Worm (Caenorhabditis elegans) whole organism, L4 larva: Measurements from ENCODE around the gene lys-10.
A peak's percentile ranks its signal among the peaks of the same experiment; 100 is the strongest.

Source experiments
- F10B5.3 ChIP-seq: sonication (generic microtip); optimal IDR thresholded peaks from 2 replicates; lab custom pipeline; 2016; ENCODE audit warnings: mild to moderate bottlenecking, missing genetic modification characterization, missing compliant biosample characterization
- F26F4.8 ChIP-seq: fragments of 200-800 bp; sonication (Bioruptor generic); conservative IDR thresholded peaks from 2 replicates; pipeline ENCODE4 v1.3.6; 2022; ENCODE audit warnings: missing genetic modification characterization, missing compliant biosample characterization
- Y48G9A.11 ChIP-seq: fragments of 200-800 bp; sonication (Bioruptor generic); IDR thresholded peaks from 2 replicates; pipeline ENCODE4 v1.3.6; 2022; ENCODE audit warnings: missing genetic modification reagents, missing genetic modification characterization, missing compliant biosample characterization
- Y5F2A.4 ChIP-seq: fragments of 200-800 bp; sonication (Bioruptor generic); optimal IDR thresholded peaks from 2 replicates; lab custom pipeline; 2018; ENCODE audit warnings: mild to moderate bottlenecking, missing genetic modification characterization, missing compliant biosample characterization
- ZK337.2 ChIP-seq: fragments of 200-800 bp; sonication (Bioruptor generic); IDR thresholded peaks from 2 replicates; pipeline ENCODE4 v1.3.6; 2022; ENCODE audit warnings: missing genetic modification reagents, missing genetic modification characterization, missing compliant biosample characterization
- ZK546.5 ChIP-seq, 2 experiments: sonication (generic microtip); optimal IDR thresholded peaks; 2 replicates each; lab custom pipeline; 2017; ENCODE audit warnings: missing biosample characterization in 2 of 2, missing genetic modification characterization in 2 of 2
- aha-1 ChIP-seq: fragments of 150-350 bp; peaks from one replicate; lab custom pipeline; 2014; ENCODE audit warnings: missing biosample characterization, missing genetic modification characterization
- aly-2 ChIP-seq: sonication (generic microtip); optimal IDR thresholded peaks from 2 replicates; lab custom pipeline; 2018; ENCODE audit warnings: missing biosample characterization, missing genetic modification characterization
- ama-1 ChIP-seq: fragments of 150-350 bp; optimal IDR thresholded peaks from 2 replicates; lab custom pipeline; 2014; ENCODE audit warnings: inconsistent platforms, mixed read lengths
- arid-1 ChIP-seq: fragments of 200-800 bp; sonication (Bioruptor generic); conservative IDR thresholded peaks from 2 replicates; pipeline ENCODE4 v1.3.6; 2022; ENCODE audit warnings: missing genetic modification reagents, missing genetic modification characterization, missing compliant biosample characterization
- ceh-44 ChIP-seq: fragments of 200-800 bp; sonication (Bioruptor generic); IDR thresholded peaks from 2 replicates; pipeline ENCODE4 v1.3.6; 2022; ENCODE audit warnings: missing genetic modification reagents, missing genetic modification characterization, missing compliant biosample characterization
- ceh-62 ChIP-seq: sonication (generic microtip); optimal IDR thresholded peaks from 2 replicates; lab custom pipeline; 2017; ENCODE audit warnings: missing biosample characterization, missing genetic modification characterization
- ces-1 ChIP-seq: fragments of 150-350 bp; sonication (generic microtip); optimal IDR thresholded peaks from 4 replicates; lab custom pipeline; 2014; ENCODE audit warnings: missing biosample characterization, missing genetic modification reagents, missing genetic modification characterization
- ctbp-1 ChIP-seq: fragments of 200-800 bp; sonication (Bioruptor generic); IDR thresholded peaks from 2 replicates; pipeline ENCODE4 v1.3.6; 2022; ENCODE audit warnings: missing genetic modification reagents, missing genetic modification characterization, missing compliant biosample characterization
- daf-12 ChIP-seq: fragments of 150-350 bp; optimal IDR thresholded peaks from 2 replicates; lab custom pipeline; 2014; ENCODE audit warnings: missing biosample characterization, missing genetic modification reagents, missing genetic modification characterization
- daf-19 ChIP-seq: fragments of 200-800 bp; sonication (Bioruptor generic); conservative IDR thresholded peaks from 2 replicates; pipeline ENCODE4 v1.3.6; 2022; ENCODE audit warnings: missing genetic modification characterization, missing compliant biosample characterization
- dmd-6 ChIP-seq: fragments of 200-800 bp; sonication (Bioruptor generic); IDR thresholded peaks from 2 replicates; pipeline ENCODE4 v1.3.6; 2022; ENCODE audit warnings: missing genetic modification reagents, missing genetic modification characterization, missing compliant biosample characterization
- dmd-8 ChIP-seq: fragments of 200-800 bp; sonication (Bioruptor generic); IDR thresholded peaks from 2 replicates; pipeline ENCODE4 v1.3.6; 2022; ENCODE audit warnings: missing genetic modification characterization, missing compliant biosample characterization
- dmd-9 ChIP-seq: fragments of 200-800 bp; sonication (Bioruptor generic); IDR thresholded peaks from 2 replicates; pipeline ENCODE4 v1.3.6; 2022; ENCODE audit warnings: missing genetic modification reagents, missing genetic modification characterization, missing compliant biosample characterization
- dve-1 ChIP-seq: sonication (generic microtip); optimal IDR thresholded peaks from 2 replicates; lab custom pipeline; 2017; ENCODE audit warnings: antibody characterized with exemption, mild to moderate bottlenecking, missing genetic modification characterization, missing compliant biosample characterization; ENCODE audit not compliant: insufficient read depth
- egl-43 ChIP-seq: fragments of 200-800 bp; sonication (Bioruptor generic); IDR thresholded peaks from 2 replicates; pipeline ENCODE4 v1.3.6; 2022; ENCODE audit warnings: missing genetic modification reagents, missing genetic modification characterization, missing compliant biosample characterization
- fkh-10 ChIP-seq: fragments of 150-350 bp; optimal IDR thresholded peaks from 2 replicates; lab custom pipeline; 2014; ENCODE audit warnings: missing biosample characterization, missing genetic modification reagents, missing genetic modification characterization
- hmg-1.1 ChIP-seq: fragments of 200-800 bp; sonication (Bioruptor generic); IDR thresholded peaks from 2 replicates; pipeline ENCODE4 v1.3.6; 2022; ENCODE audit warnings: missing genetic modification reagents, missing genetic modification characterization, missing compliant biosample characterization
- jun-1 ChIP-seq: fragments of 150-350 bp; optimal IDR thresholded peaks from 2 replicates; lab custom pipeline; 2014; ENCODE audit warnings: missing biosample characterization, missing genetic modification reagents, missing genetic modification characterization
- lim-7 ChIP-seq: fragments of 200-800 bp; sonication (Bioruptor generic); IDR thresholded peaks from 2 replicates; pipeline ENCODE4 v1.3.6; 2022; ENCODE audit warnings: missing genetic modification characterization, missing compliant biosample characterization
- lin-13 ChIP-seq: fragments of 150-350 bp; optimal IDR thresholded peaks from 2 replicates; lab custom pipeline; 2014; ENCODE audit warnings: missing biosample characterization, missing genetic modification reagents, missing genetic modification characterization
- lin-39 ChIP-seq: fragments of 150-350 bp; optimal IDR thresholded peaks from 2 replicates; lab custom pipeline; 2014; ENCODE audit warnings: missing biosample characterization, missing genetic modification reagents, missing genetic modification characterization
- lsy-2 ChIP-seq, 2 experiments: fragments of 150-350 bp in 1 of 2; sonication (generic microtip) in 1 of 2; optimal IDR thresholded peaks; 2 replicates each; lab custom pipeline; 2014 to 2017; ENCODE audit warnings: missing biosample characterization in 2 of 2, missing genetic modification characterization in 2 of 2
- madf-9 ChIP-seq: fragments of 200-800 bp; sonication (Bioruptor generic); conservative IDR thresholded peaks from 2 replicates; pipeline ENCODE4 v1.3.6; 2022; ENCODE audit warnings: missing genetic modification reagents, missing genetic modification characterization, missing compliant biosample characterization
- mdt-29 ChIP-seq: fragments of 200-800 bp; sonication (Bioruptor generic); IDR thresholded peaks from 2 replicates; pipeline ENCODE4 v1.3.6; 2022; ENCODE audit warnings: missing genetic modification reagents, missing genetic modification characterization, missing compliant biosample characterization
- mes-2 ChIP-seq: sonication (generic microtip); optimal IDR thresholded peaks from 2 replicates; lab custom pipeline; 2016; ENCODE audit warnings: missing genotype, mild to moderate bottlenecking, missing genetic modification characterization, missing compliant biosample characterization; ENCODE audit not compliant: poor library complexity, severe bottlenecking
- mxl-2 ChIP-seq: fragments of 200-800 bp; sonication (Bioruptor generic); conservative IDR thresholded peaks from 2 replicates; pipeline ENCODE4 v1.3.6; 2022; ENCODE audit warnings: missing genetic modification reagents, missing genetic modification characterization, missing compliant biosample characterization
- mxl-3 ChIP-seq: fragments of 200-800 bp; sonication (Bioruptor generic); optimal IDR thresholded peaks from 2 replicates; lab custom pipeline; 2018; ENCODE audit warnings: mild to moderate bottlenecking, missing genetic modification characterization, missing compliant biosample characterization
- nhr-102 ChIP-seq: sonication (generic microtip); optimal IDR thresholded peaks from 2 replicates; lab custom pipeline; 2016; ENCODE audit warnings: mild to moderate bottlenecking, missing genetic modification characterization, moderate library complexity, missing compliant biosample characterization
- nhr-237 ChIP-seq: sonication (generic microtip); optimal IDR thresholded peaks from 2 replicates; lab custom pipeline; 2017; ENCODE audit warnings: missing biosample characterization, missing genetic modification characterization
- nhr-28 ChIP-seq: fragments of 150-350 bp; optimal IDR thresholded peaks from 2 replicates; lab custom pipeline; 2014; ENCODE audit warnings: missing biosample characterization, missing genetic modification characterization
- nhr-48 ChIP-seq: sonication (generic microtip); optimal IDR thresholded peaks from 2 replicates; lab custom pipeline; 2016; ENCODE audit warnings: mild to moderate bottlenecking, missing genetic modification characterization, missing compliant biosample characterization
- nhr-76 ChIP-seq: fragments of 150-350 bp; optimal IDR thresholded peaks from 2 replicates; lab custom pipeline; 2014; ENCODE audit warnings: missing biosample characterization, missing genetic modification characterization
- pha-4 ChIP-seq, 2 experiments: fragments of 150-350 bp in 1 of 2; fragments of 200-800 bp in 1 of 2; sonication (Bioruptor generic) in 1 of 2; IDR thresholded peaks in 1 of 2; optimal IDR thresholded peaks in 1 of 2; 2 replicates each; pipeline versions ENCODE4 v1.3.6 to Lab custom; 2014 to 2022; ENCODE audit warnings: missing genetic modification characterization in 2 of 2, missing genetic modification reagents in 2 of 2, missing biosample characterization in 1 of 2, missing compliant biosample characterization in 1 of 2
- pqm-1 ChIP-seq: sonication (generic microtip); optimal IDR thresholded peaks from 2 replicates; lab custom pipeline; 2017; ENCODE audit warnings: missing biosample characterization, missing genetic modification characterization
- rbr-2 ChIP-seq: sonication (generic microtip); optimal IDR thresholded peaks from 2 replicates; lab custom pipeline; 2016; ENCODE audit warnings: missing genotype, missing genetic modification characterization, missing compliant biosample characterization
- sdz-12 ChIP-seq: fragments of 200-800 bp; sonication (Bioruptor generic); optimal IDR thresholded peaks from 2 replicates; lab custom pipeline; 2018; ENCODE audit warnings: mild to moderate bottlenecking, missing genetic modification characterization, missing compliant biosample characterization
- set-16 ChIP-seq: fragments of 200-800 bp; sonication (Bioruptor generic); IDR thresholded peaks from 2 replicates; pipeline ENCODE4 v1.3.6; 2022; ENCODE audit warnings: missing genetic modification reagents, missing genetic modification characterization, missing compliant biosample characterization
- skn-1 ChIP-seq: fragments of 150-350 bp; optimal IDR thresholded peaks from 2 replicates; lab custom pipeline; 2014; ENCODE audit warnings: missing biosample characterization, missing genetic modification characterization
- snpc-1.2 ChIP-seq: fragments of 200-800 bp; sonication (Bioruptor generic); IDR thresholded peaks from 2 replicates; pipeline ENCODE4 v1.3.6; 2022; ENCODE audit warnings: missing genetic modification reagents, missing genetic modification characterization, missing compliant biosample characterization
- spr-1 ChIP-seq: sonication (generic microtip); optimal IDR thresholded peaks from 2 replicates; lab custom pipeline; 2016; ENCODE audit warnings: mild to moderate bottlenecking, missing genetic modification characterization, missing compliant biosample characterization
- spr-3 ChIP-seq: fragments of 200-800 bp; sonication (Bioruptor generic); optimal IDR thresholded peaks from 2 replicates; lab custom pipeline; 2018; ENCODE audit warnings: mild to moderate bottlenecking, missing genetic modification characterization, missing compliant biosample characterization
- zag-1 ChIP-seq: fragments of 150-350 bp; optimal IDR thresholded peaks from 2 replicates; lab custom pipeline; 2014; ENCODE audit warnings: missing biosample characterization, missing genetic modification characterization
- zfp-2 ChIP-seq: sonication (generic microtip); optimal IDR thresholded peaks from 2 replicates; lab custom pipeline; 2016; ENCODE audit warnings: mild to moderate bottlenecking, missing genetic modification characterization, missing compliant biosample characterization
- zip-11 ChIP-seq: fragments of 200-800 bp; sonication (Bioruptor generic); IDR thresholded peaks from 2 replicates; pipeline ENCODE4 v1.3.6; 2022; ENCODE audit warnings: missing genetic modification characterization, missing compliant biosample characterization
- ztf-11 ChIP-seq: fragments of 150-350 bp; optimal IDR thresholded peaks from 2 replicates; lab custom pipeline; 2014; ENCODE audit warnings: missing biosample characterization, missing genetic modification characterization

Gene lys-10

ce11 chrIV:8375381-8375780 lies 42.8 kb downstream of the lys-10 start (continued):
- TF ChIP-seq daf-19 (GFP tag; lab: Robert Waterston, UW) (peak; percentile 88), lsy-2 (tag; optimal IDR thresholded peaks at IDR 0.05; lab: Kevin White, UChicago) (peak in 1 of 2 experiments; percentile 4), F10B5.3 (tag; lab: Kevin White, UChicago) (no peak), zip-11 (GFP tag; lab: Robert Waterston, UW) (peak; percentile 54; the same call in 1 of the 2 replicates), F26F4.8 (GFP tag; lab: Robert Waterston, UW) (peak; percentile 60; the same call in 1 of the 2 replicates), mxl-3 (peak; percentile 45), nhr-237 (tag; lab: Kevin White, UChicago) (no peak), snpc-1.2 (GFP tag; lab: Robert Waterston, UW) (peak; percentile 85), dve-1 (tag; lab: Kevin White, UChicago) (peak; percentile 76), aha-1 (tag; lab: Kevin White, UChicago) (peak; percentile 96), nhr-28 (peak; percentile 65), mxl-2 (GFP tag; lab: Robert Waterston, UW) (no peak), lim-7 (GFP tag; lab: Robert Waterston, UW) (peak; percentile 76), skn-1 (tag; lab: Kevin White, UChicago) (no peak), nhr-76 (no peak), spr-3 (GFP tag; lab: Kevin White, UChicago) (peak; percentile 51), ceh-44 (GFP tag; lab: Robert Waterston, UW) (0 out of 2 replicates have a peak, but pooled peaks have one; percentile 47), nhr-48 (tag; lab: Kevin White, UChicago) (peak; percentile 46), daf-12 (tag; lab: Kevin White, UChicago) (no peak), madf-9 (0 out of 2 replicates have a peak, but pooled peaks have one; percentile 53), dmd-6 (peak; percentile 74), Y5F2A.4 (GFP tag; lab: Kevin White, UChicago) (peak; percentile 62), dmd-8 (GFP tag; lab: Robert Waterston, UW) (peak; percentile 67; the same call in 1 of the 2 replicates), hmg-1.1 (peak; percentile 88), ztf-11 (tag; lab: Kevin White, UChicago) (no peak), spr-1 (tag; lab: Kevin White, UChicago) (peak; percentile 32), ZK337.2 (peak; percentile 41; the same call in 1 of the 2 replicates), ama-1 (peak; percentile 60), ZK546.5 (tag; optimal IDR thresholded peaks at IDR 0.05; lab: Kevin White, UChicago) (no peak), mes-2 (tag; lab: Kevin White, UChicago) (peak; percentile 89), rbr-2 (peak; percentile 79), mdt-29 (peak; percentile 83), lin-13 (GFP tag; lab: Kevin White, UChicago) (peak; percentile 71), dmd-9 (GFP tag; lab: Robert Waterston, UW) (peak; percentile 68; the same call in 1 of the 2 replicates), aly-2 (tag; lab: Kevin White, UChicago) (no peak), ceh-62 (no peak), egl-43 (GFP tag; lab: Robert Waterston, UW) (peak; percentile 84), zag-1 (tag; lab: Kevin White, UChicago) (no peak), Y48G9A.11 (GFP tag; lab: Robert Waterston, UW) (peak; percentile 68), nhr-102 (tag; lab: Kevin White, UChicago) (peak; percentile 61), arid-1 (GFP tag; lab: Robert Waterston, UW) (peak; percentile 82), pha-4 (GFP tag; IDR thresholded peaks at IDR 0.05; lab: Robert Waterston, UW) (peak; percentile 89), pha-4 (tag; optimal IDR thresholded peaks at IDR 0.05; lab: Kevin White, UChicago) (peak; percentile 61), set-16 (GFP tag; lab: Robert Waterston, UW) (no peak), ces-1 (GFP tag; lab: Kevin White, UChicago) (no peak), ctbp-1 (peak; percentile 77; the same call in 1 of the 2 replicates), lin-39 (tag; lab: Kevin White, UChicago) (no peak), pqm-1 (tag; lab: Kevin White, UChicago) (peak; percentile 60), sdz-12 (GFP tag; lab: Kevin White, UChicago) (no peak), jun-1 (tag; lab: Kevin White, UChicago) (peak; percentile 50), zfp-2 (peak; percentile 21), fkh-10 (GFP tag; lab: Kevin White, UChicago) (no peak)
